Worm (Caenorhabditis elegans): ENCODE measurements around the gene famh-136.

famh-136 gene

DNA sequence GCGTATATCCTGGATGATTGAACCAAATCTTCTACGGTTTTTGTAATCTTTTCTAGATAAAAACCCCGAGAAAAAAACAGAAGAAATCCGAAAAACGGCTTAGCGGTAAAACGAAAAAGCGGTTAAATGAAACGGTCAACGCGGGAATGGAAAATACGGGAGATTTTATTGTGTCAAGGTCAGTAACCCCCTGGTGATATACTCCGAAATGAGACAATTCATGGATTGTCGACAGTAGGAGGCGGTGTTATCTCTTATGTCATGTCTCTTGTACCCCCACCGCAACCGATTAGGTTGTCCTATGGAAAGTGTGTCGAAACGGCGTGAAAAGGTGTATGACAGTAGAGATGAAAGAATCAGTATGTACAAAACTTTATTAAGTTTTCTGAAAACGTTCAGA, 43.4 kb upstream of the famh-136 start:
- TF ChIP-seq elt-1 (tag; optimal IDR thresholded peaks at IDR 0.05) (no peak), unc-55 (GFP tag; optimal IDR thresholded peaks at IDR 0.05) (no peak), peb-1 (tag; optimal IDR thresholded peaks at IDR 0.05) (no peak), lin-11 (tag; optimal IDR thresholded peaks at IDR 0.05) (no peak), sma-9 (GFP tag; optimal IDR thresholded peaks at IDR 0.05) (no peak), sma-9 (tag; optimal IDR thresholded peaks at IDR 0.05) (no peak), nhr-12 (tag; optimal IDR thresholded peaks at IDR 0.05) (no peak), sma-3 (GFP tag; optimal IDR thresholded peaks at IDR 0.05) (no peak), unc-39 (tag; optimal IDR thresholded peaks at IDR 0.05) (no peak)

DNA sequence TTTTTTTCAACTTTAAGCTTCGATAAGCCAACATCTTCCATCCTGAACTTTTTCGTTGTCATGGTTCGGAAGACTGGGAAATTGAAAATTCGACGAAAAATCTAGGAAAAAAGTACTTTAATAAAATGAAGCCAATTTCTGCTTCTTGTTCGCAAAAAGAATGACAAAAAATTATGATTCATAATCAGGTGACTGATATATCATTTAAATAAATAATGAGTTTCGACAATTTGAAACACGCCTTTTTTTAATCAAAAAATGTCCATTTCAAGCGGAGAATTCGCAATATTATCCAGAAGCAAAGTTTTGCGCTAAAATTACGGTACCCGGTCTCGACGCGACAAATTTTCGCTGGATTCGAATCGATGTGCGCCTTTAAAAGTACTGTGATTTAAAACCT, 42.4 kb upstream of the famh-136 start, which contains the start of gene F44E2.6:
F44E2.6 (minus strand) TSS at position 101 of the 400 bp plus-strand sequence.
- TF ChIP-seq egl-27 (tag; optimal IDR thresholded peaks at IDR 0.05): no peak
- TF ChIP-seq unc-39 (tag; optimal IDR thresholded peaks at IDR 0.05): no peak
- TF ChIP-seq lin-39 (tag; optimal IDR thresholded peaks at IDR 0.05): no peak
- TF ChIP-seq C34F6.9 (tag; optimal IDR thresholded peaks at IDR 0.05): no peak
- TF ChIP-seq nhr-25 (tag; optimal IDR thresholded peaks at IDR 0.05): no peak
- no peak for TF ChIP-seq F13H6.1 (tag; optimal IDR thresholded peaks at IDR 0.05)
- no peak for TF ChIP-seq nhr-23 (tag; optimal IDR thresholded peaks at IDR 0.05)
- TF ChIP-seq dmd-4 (tag; optimal IDR thresholded peaks at IDR 0.05): no peak
- no peak for TF ChIP-seq nhr-21 (tag; optimal IDR thresholded peaks at IDR 0.05)
- no peak for TF ChIP-seq lin-13 (GFP tag; optimal IDR thresholded peaks at IDR 0.05)

DNA sequence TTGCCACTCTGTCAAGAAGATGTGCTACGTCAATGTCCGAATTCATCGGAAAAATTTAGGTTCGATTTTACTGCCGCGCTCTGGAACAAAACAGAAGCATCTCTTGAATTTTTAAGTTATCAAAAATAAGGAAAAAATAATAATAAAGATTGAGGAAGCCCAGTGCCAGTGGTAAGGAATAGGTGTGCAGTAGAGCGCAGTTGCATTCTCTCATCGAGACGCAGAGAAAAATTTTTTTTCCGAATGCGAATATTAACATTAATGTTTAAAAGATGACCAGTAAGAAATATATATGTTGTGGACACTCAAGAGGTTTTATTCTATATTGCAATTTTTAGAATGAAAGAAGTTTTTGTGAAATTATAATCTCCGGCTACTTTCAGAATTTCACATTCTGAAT, 39.8 kb upstream of the famh-136 start:
- TF ChIP-seq sma-9 (GFP tag; optimal IDR thresholded peaks at IDR 0.05): no peak
- no peak for TF ChIP-seq sma-9 (tag; optimal IDR thresholded peaks at IDR 0.05)
- TF ChIP-seq nhr-77 (tag; optimal IDR thresholded peaks at IDR 0.05): no peak
- peak; percentile 78 for TF ChIP-seq unc-55 (GFP tag; optimal IDR thresholded peaks at IDR 0.05)
- TF ChIP-seq gmeb-1 (tag; optimal IDR thresholded peaks at IDR 0.05): peak; percentile 58
- no peak for TF ChIP-seq nhr-6 (tag; optimal IDR thresholded peaks at IDR 0.05)
- TF ChIP-seq aly-2 (tag; optimal IDR thresholded peaks at IDR 0.05): no peak
- TF ChIP-seq sma-3 (GFP tag; optimal IDR thresholded peaks at IDR 0.05): peak; percentile 42
- no peak for TF ChIP-seq nhr-23 (tag; optimal IDR thresholded peaks at IDR 0.05)
- no peak for TF ChIP-seq egl-27 (tag; optimal IDR thresholded peaks at IDR 0.05)
- no peak for TF ChIP-seq ama-1 (optimal IDR thresholded peaks at IDR 0.05)
- no peak for TF ChIP-seq mdl-1 (tag; optimal IDR thresholded peaks at IDR 0.05)
- TF ChIP-seq Y55F3AM.14 (GFP tag; optimal IDR thresholded peaks at IDR 0.05): no peak
- no peak for TF ChIP-seq elt-3 (tag; optimal IDR thresholded peaks at IDR 0.05)
- no peak for TF ChIP-seq elt-1 (tag; optimal IDR thresholded peaks at IDR 0.05)
- TF ChIP-seq lin-11 (tag; optimal IDR thresholded peaks at IDR 0.05): no peak
- no peak for TF ChIP-seq nhr-11 (tag; optimal IDR thresholded peaks at IDR 0.05)
- peak; percentile 34 for TF ChIP-seq lin-13 (GFP tag; optimal IDR thresholded peaks at IDR 0.05)
- TF ChIP-seq ztf-1 (GFP tag; conservative IDR thresholded peaks at IDR 0.05): no peak
- no peak for TF ChIP-seq mab-5 (tag; optimal IDR thresholded peaks at IDR 0.05)
- peak; percentile 30 for TF ChIP-seq crh-2 (tag; optimal IDR thresholded peaks at IDR 0.05)
- TF ChIP-seq snpc-4 (tag; optimal IDR thresholded peaks at IDR 0.05): no peak
- no peak for TF ChIP-seq peb-1 (tag; optimal IDR thresholded peaks at IDR 0.05)
- TF ChIP-seq ceh-82 (tag; optimal IDR thresholded peaks at IDR 0.05): no peak
- TF ChIP-seq ztf-11 (tag; optimal IDR thresholded peaks at IDR 0.05): no peak
- no peak for TF ChIP-seq unc-62 (GFP tag; optimal IDR thresholded peaks at IDR 0.05)
- TF ChIP-seq nhr-237 (tag; optimal IDR thresholded peaks at IDR 0.05): no peak
- TF ChIP-seq R02D3.7 (tag; optimal IDR thresholded peaks at IDR 0.05): no peak
- TF ChIP-seq mbf-1 (tag; optimal IDR thresholded peaks at IDR 0.05): no peak
- no peak for TF ChIP-seq ztf-4 (tag; optimal IDR thresholded peaks at IDR 0.05)
- no peak for TF ChIP-seq nhr-12 (tag; optimal IDR thresholded peaks at IDR 0.05)
- TF ChIP-seq lin-39 (tag; optimal IDR thresholded peaks at IDR 0.05): no peak
- no peak for TF ChIP-seq dmd-4 (tag; optimal IDR thresholded peaks at IDR 0.05)
- peak in 1 of 2 experiments; percentile 73 for TF ChIP-seq lsy-2 (tag; optimal IDR thresholded peaks at IDR 0.05)
- TF ChIP-seq ZK546.5 (tag; optimal IDR thresholded peaks at IDR 0.05): no peak
- no peak for TF ChIP-seq alr-1 (tag; optimal IDR thresholded peaks at IDR 0.05)
- peak; percentile 74 for TF ChIP-seq C34F6.9 (tag; optimal IDR thresholded peaks at IDR 0.05)
- peak; percentile 43 for TF ChIP-seq F13H6.1 (tag; optimal IDR thresholded peaks at IDR 0.05)
- no peak for TF ChIP-seq unc-39 (tag; optimal IDR thresholded peaks at IDR 0.05)
- no peak for TF ChIP-seq ceh-16 (tag; optimal IDR thresholded peaks at IDR 0.05)
- TF ChIP-seq nhr-129 (tag; optimal IDR thresholded peaks at IDR 0.05): no peak
- TF ChIP-seq skn-1 (tag; optimal IDR thresholded peaks at IDR 0.05): no peak
- peak; percentile 16 for TF ChIP-seq sem-4 (tag; optimal IDR thresholded peaks at IDR 0.05)
- TF ChIP-seq nhr-10 (tag; optimal IDR thresholded peaks at IDR 0.05): no peak
- TF ChIP-seq nhr-25 (tag; optimal IDR thresholded peaks at IDR 0.05): no peak
- TF ChIP-seq zag-1 (tag; optimal IDR thresholded peaks at IDR 0.05): no peak
- TF ChIP-seq nhr-21 (tag; optimal IDR thresholded peaks at IDR 0.05): no peak
- TF ChIP-seq blmp-1 (tag; optimal IDR thresholded peaks at IDR 0.05; ENCODE audit: insufficient read depth): no peak
- peak; percentile 24 for TF ChIP-seq fos-1 (tag; optimal IDR thresholded peaks at IDR 0.05)

All from whole organism, L2 larva.